Worm (Caenorhabditis elegans): ENCODE measurements around the gene tat-6.
A peak's percentile ranks its signal among the peaks of the same experiment; 100 is the strongest.

Gene tat-6

DNA sequence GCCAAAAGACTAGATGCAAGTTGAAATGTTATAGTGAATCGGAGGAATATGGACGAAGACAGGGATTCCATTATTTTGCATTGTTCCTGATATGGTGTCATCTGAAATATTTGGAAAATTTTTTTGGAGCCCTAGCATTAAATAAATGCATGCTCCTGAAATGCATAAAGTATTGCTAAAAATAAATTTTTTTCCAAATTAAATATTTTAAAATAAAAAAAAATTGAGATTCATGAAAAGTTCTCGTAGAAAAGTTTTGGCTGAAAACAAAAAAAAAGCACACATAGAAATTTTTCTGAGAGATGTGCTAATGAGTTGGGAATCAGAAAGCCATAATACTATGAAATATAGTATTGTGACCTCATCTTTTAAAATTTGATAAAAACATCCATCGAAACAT lies 26.2 kb downstream of the tat-6 start, which contains the start of gene srab-7:
TSS of gene srab-7 (minus strand) at position 101 of the 400 bp plus-strand sequence.
- TF ChIP-seq madf-5 (GFP tag; IDR thresholded peaks at IDR 0.05) (no peak), egl-43 (GFP tag; IDR thresholded peaks at IDR 0.05) (no peak), ctbp-1 (GFP tag; IDR thresholded peaks at IDR 0.05) (no peak), arid-1 (GFP tag; conservative IDR thresholded peaks at IDR 0.05) (no peak), F49E8.2 (tag; optimal IDR thresholded peaks at IDR 0.05; ENCODE audit: borderline replicate concordance) (no peak), unc-62 (GFP tag; optimal IDR thresholded peaks at IDR 0.05 in 1 of 2) (no peak), unc-62 (tag; optimal IDR thresholded peaks at IDR 0.05) (no peak), pqm-1 (tag; optimal IDR thresholded peaks at IDR 0.05) (no peak)

DNA sequence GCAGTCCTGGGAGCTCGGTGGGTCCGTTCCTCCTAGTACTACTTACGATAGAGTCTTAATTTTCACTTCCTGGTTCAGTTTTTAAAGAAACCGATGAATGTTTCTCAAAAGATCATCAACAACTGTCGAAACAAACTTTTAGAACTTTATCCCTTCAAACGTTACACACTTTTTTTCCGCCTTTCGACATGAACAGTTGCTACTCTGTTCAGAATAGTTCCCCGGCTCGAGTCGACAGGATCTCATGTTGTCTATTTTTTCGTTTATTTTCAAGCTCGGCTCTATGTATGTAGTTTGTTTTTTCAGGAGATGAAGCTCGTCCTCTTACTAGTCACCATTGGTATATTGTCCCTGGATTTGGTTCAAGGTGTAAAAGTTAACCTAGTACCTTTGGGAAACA lies 27.9 kb downstream of the tat-6 start, which contains the start of gene exh-1:
TSS of gene exh-1 (plus strand) at position 301 of the 400 bp plus-strand sequence.
- TF ChIP-seq nhr-237 (tag; optimal IDR thresholded peaks at IDR 0.05) (no peak), ztf-7 (tag; optimal IDR thresholded peaks at IDR 0.05) (no peak), spr-3 (GFP tag; optimal IDR thresholded peaks at IDR 0.05) (no peak), unc-62 (GFP tag; optimal IDR thresholded peaks at IDR 0.05 in 1 of 2) (peak in 1 of 2 experiments; percentile 78), unc-62 (tag; optimal IDR thresholded peaks at IDR 0.05) (no peak), dpl-1 (GFP tag; optimal IDR thresholded peaks at IDR 0.05) (no peak)

DNA sequence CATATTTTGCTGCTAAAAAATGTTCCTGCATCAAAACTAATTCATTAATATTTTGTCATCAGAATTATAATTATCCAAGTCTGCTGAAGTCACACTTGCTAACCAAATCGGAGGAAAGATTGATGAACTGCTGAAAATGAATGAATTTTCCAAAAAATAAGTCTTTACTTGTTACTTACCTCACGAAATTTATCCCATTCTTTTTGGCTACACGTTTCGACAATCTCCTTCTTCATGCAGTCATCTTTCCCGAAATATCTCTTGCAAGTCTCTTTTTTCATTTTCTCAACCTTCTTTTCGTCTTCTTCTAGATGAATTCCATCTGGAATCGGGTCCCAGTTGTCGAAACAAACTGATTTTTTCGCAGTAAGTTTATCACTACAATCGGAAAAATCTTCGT lies 29.5 kb downstream of the tat-6 start:
- no peak for TF ChIP-seq sdz-12 (GFP tag; optimal IDR thresholded peaks at IDR 0.05)
- TF ChIP-seq nhr-42 (GFP tag; IDR thresholded peaks at IDR 0.05), result no peak
- no peak for TF ChIP-seq gei-8 (GFP tag; optimal IDR thresholded peaks at IDR 0.05)
- TF ChIP-seq dmd-6 (GFP tag; IDR thresholded peaks at IDR 0.05), result no peak
- no peak for TF ChIP-seq F10B5.3 (tag; optimal IDR thresholded peaks at IDR 0.05)
- no peak for TF ChIP-seq nhr-48 (tag; optimal IDR thresholded peaks at IDR 0.05)
- TF ChIP-seq unc-62 (GFP tag; optimal IDR thresholded peaks at IDR 0.05 in 1 of 2), result peak in 1 of 2 experiments; percentile 94
- TF ChIP-seq unc-62 (tag; optimal IDR thresholded peaks at IDR 0.05), result no peak
- TF ChIP-seq zip-2 (tag; optimal IDR thresholded peaks at IDR 0.05), result no peak
- TF ChIP-seq aha-1 (tag), result peak; percentile 6

DNA sequence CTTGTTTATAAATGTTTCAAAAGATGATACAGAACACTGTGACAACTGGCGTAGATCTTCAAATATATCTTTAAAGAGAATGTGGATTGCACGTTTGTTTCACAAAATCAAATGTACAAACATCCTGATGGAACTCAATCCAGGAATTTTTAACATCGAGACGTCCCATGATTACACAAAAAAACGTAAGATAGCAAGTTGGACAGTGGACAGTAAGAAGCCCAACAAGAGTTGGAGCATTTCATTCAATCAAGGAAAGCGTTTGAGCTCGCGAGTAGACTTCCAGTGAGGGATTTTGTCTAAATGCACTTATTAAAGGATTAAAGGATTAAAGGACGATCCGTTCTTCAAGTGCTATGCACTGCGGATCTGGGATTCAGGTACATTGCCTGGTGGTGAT lies 30.3 kb downstream of the tat-6 start, which contains the start of gene C36C5.12:
TSS of gene C36C5.12 (minus strand) at position 101 of the 400 bp plus-strand sequence.
- TF ChIP-seq ces-1 (GFP tag; optimal IDR thresholded peaks at IDR 0.05) (no peak), dmd-8 (GFP tag; IDR thresholded peaks at IDR 0.05) (no peak), mxl-3 (GFP tag; optimal IDR thresholded peaks at IDR 0.05) (no peak), hlh-11 (tag; optimal IDR thresholded peaks at IDR 0.05) (no peak), nhr-25 (tag; optimal IDR thresholded peaks at IDR 0.05; ENCODE audit: borderline replicate concordance, insufficient read depth) (no peak), hif-1 (tag; optimal IDR thresholded peaks at IDR 0.05) (no peak), ceh-20 (GFP tag; IDR thresholded peaks at IDR 0.05) (no peak), tra-1 (GFP tag; IDR thresholded peaks at IDR 0.05) (no peak), hlh-30 (tag; optimal IDR thresholded peaks at IDR 0.05; ENCODE audit: insufficient read depth) (no peak), hmg-1.1 (GFP tag; IDR thresholded peaks at IDR 0.05) (no peak)

DNA sequence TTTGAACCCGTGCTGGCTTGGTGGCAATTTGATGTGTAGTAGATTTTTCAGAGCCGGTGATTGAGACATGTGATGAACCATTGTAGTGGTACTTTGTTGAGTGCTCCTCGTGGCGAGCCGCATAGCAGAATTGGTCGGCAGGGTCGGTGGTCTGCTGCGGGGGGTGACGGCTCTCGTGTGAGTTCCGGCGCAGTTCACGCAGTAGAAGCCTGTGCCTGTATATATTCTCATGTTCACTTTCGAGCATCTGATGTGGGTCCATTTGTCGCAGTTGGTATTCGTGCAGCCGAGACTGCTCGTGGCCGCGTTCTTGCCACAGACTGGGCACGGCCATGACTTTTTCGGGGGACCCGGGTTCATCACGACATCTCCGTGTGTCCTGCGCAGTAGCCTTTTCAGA lies 33.4 kb downstream of the tat-6 start:
- TF ChIP-seq F26F4.8 (GFP tag; conservative IDR thresholded peaks at IDR 0.05), result no peak
- peak; percentile 62 for TF ChIP-seq set-16 (GFP tag; IDR thresholded peaks at IDR 0.05)

DNA sequence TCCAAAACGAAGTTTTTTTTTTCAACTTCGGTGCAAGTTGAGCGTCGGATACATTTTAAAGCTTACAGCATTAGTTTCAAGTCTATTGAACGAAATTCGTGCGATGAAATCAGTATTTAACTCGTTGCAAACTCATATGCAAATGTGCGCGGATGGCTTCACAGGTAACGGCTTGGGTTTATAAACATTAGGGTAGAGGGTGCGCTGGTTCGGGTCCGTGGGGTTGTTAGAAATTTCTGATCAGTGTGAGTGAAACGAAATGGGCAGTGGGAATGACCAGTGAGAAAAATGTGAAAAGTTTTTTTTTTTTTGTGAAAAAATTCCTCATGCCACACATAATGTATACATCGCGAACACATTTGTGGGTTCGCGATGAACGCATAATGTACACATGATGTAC lies 34.2 kb downstream of the tat-6 start:
- TF ChIP-seq zag-1 (tag; optimal IDR thresholded peaks at IDR 0.05) (no peak), lin-29 (GFP tag; IDR thresholded peaks at IDR 0.05) (no peak), Y48G9A.11 (GFP tag; IDR thresholded peaks at IDR 0.05) (peak; percentile 61), dmd-9 (GFP tag; IDR thresholded peaks at IDR 0.05) (0 out of 2 replicates have a peak, but pooled peaks have one; percentile 23), ztf-11 (tag; optimal IDR thresholded peaks at IDR 0.05) (no peak), spr-1 (tag; optimal IDR thresholded peaks at IDR 0.05) (no peak), unc-130 (GFP tag; optimal IDR thresholded peaks at IDR 0.05) (peak; percentile 28), attf-4 (tag; optimal IDR thresholded peaks at IDR 0.05) (no peak), snpc-1.2 (GFP tag; IDR thresholded peaks at IDR 0.05) (peak; percentile 86), nhr-10 (tag; optimal IDR thresholded peaks at IDR 0.05) (no peak), F49E8.2 (tag; optimal IDR thresholded peaks at IDR 0.05; ENCODE audit: borderline replicate concordance) (peak; percentile 66), lin-1 (GFP tag; IDR thresholded peaks at IDR 0.05) (0 out of 2 replicates have a peak, but pooled peaks have one; percentile 42), dmd-8 (GFP tag; IDR thresholded peaks at IDR 0.05) (peak; percentile 82), ctbp-1 (GFP tag; IDR thresholded peaks at IDR 0.05) (peak; percentile 47; the same call in 1 of the 2 replicates), tra-1 (GFP tag; IDR thresholded peaks at IDR 0.05) (0 out of 2 replicates have a peak, but pooled peaks have one; percentile 52)

All from whole organism, L4 larva.